Worm (Caenorhabditis elegans): ENCODE data around the gene srh-39.

- TF ChIP-seq jun-1 (tag; optimal IDR thresholded peaks at IDR 0.05) (no peak), elt-1 (tag; optimal IDR thresholded peaks at IDR 0.05) (no peak), ama-1 (optimal IDR thresholded peaks at IDR 0.05) (no peak), snpc-4 (tag; optimal IDR thresholded peaks at IDR 0.05) (no peak), nhr-67 (tag; optimal IDR thresholded peaks at IDR 0.05) (no peak), nhr-11 (tag; optimal IDR thresholded peaks at IDR 0.05) (no peak), unc-62 (GFP tag; optimal IDR thresholded peaks at IDR 0.05) (no peak)
Measured at ce11 chrII:7776232-7776631, 10.9 kb upstream of the srh-39 start.

Data from whole organism, L3 larva.